Worm (Caenorhabditis elegans): ENCODE data around the gene cdc-42.

Gene cdc-42

ce11 chrII:7623466-7623865 is 7.2 kb downstream of the cdc-42 start (continued):
- TF ChIP-seq lin-15B (tag; optimal IDR thresholded peaks at IDR 0.05) (no peak), T26A8.4 (GFP tag; IDR thresholded peaks at IDR 0.05) (0 out of 2 replicates have a peak, but pooled peaks have one; percentile 42), hlh-11 (tag; optimal IDR thresholded peaks at IDR 0.05) (peak; percentile 80), madf-5 (GFP tag; IDR thresholded peaks at IDR 0.05) (no peak), saeg-2 (GFP tag; IDR thresholded peaks at IDR 0.05) (no peak), dmd-6 (GFP tag; IDR thresholded peaks at IDR 0.05) (peak; percentile 51; the same call in 1 of the 2 replicates), dmd-8 (GFP tag; IDR thresholded peaks at IDR 0.05) (0 out of 2 replicates have a peak, but pooled peaks have one; percentile 15), daf-16 (GFP tag; optimal IDR thresholded peaks at IDR 0.05) (peak in 1 of 2 experiments; percentile 25), daf-16 (tag; optimal IDR thresholded peaks at IDR 0.05) (peak; percentile 68)

DNA sequence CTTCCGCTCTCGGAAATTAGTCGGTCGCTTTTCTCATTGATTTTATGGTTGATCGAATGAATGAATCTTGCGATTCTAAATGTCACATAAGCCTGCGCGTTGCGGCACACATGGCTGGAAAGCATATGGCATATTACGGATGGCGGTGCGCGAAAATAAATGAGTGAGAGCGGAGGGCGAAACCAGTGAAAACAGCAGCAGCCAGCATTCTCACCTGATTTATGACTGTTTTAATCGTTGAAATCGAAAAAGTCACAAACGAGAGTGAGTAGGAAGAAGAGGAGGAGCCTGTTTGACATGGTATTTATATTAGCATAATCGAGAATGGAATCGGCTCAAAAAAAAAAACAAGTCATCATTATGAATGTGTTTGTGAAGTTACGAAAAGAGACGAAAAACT is 8.0 kb downstream of the cdc-42 start:
- no peak for TF ChIP-seq dve-1 (tag; optimal IDR thresholded peaks at IDR 0.05; ENCODE audit: insufficient read depth)
- TF ChIP-seq duxl-1 (tag; optimal IDR thresholded peaks at IDR 0.05; ENCODE audit: poor library complexity): no peak
- no peak for TF ChIP-seq gei-8 (GFP tag; optimal IDR thresholded peaks at IDR 0.05)
- no peak for TF ChIP-seq unc-130 (GFP tag; optimal IDR thresholded peaks at IDR 0.05)
- TF ChIP-seq pha-4 (GFP tag; IDR thresholded peaks at IDR 0.05): no peak
- no peak for TF ChIP-seq pha-4 (tag; optimal IDR thresholded peaks at IDR 0.05)
- no peak for TF ChIP-seq ztf-11 (tag; optimal IDR thresholded peaks at IDR 0.05)
- TF ChIP-seq lin-13 (GFP tag; optimal IDR thresholded peaks at IDR 0.05): no peak
- no peak for TF ChIP-seq mep-1 (tag; optimal IDR thresholded peaks at IDR 0.05)
- no peak for TF ChIP-seq lsy-2 (tag; optimal IDR thresholded peaks at IDR 0.05)
- no peak for TF ChIP-seq nhr-48 (tag; optimal IDR thresholded peaks at IDR 0.05)
- no peak for TF ChIP-seq zag-1 (tag; optimal IDR thresholded peaks at IDR 0.05)
- no peak for TF ChIP-seq Y105C5A.15 (GFP tag; IDR thresholded peaks at IDR 0.05)
- no peak for TF ChIP-seq F37D6.2 (tag; optimal IDR thresholded peaks at IDR 0.05)
- no peak for TF ChIP-seq dpl-1 (GFP tag; optimal IDR thresholded peaks at IDR 0.05)
- TF ChIP-seq unc-39 (tag; optimal IDR thresholded peaks at IDR 0.05): no peak
- TF ChIP-seq lin-1 (GFP tag; IDR thresholded peaks at IDR 0.05): no peak
- TF ChIP-seq zip-11 (GFP tag; IDR thresholded peaks at IDR 0.05): no peak
- TF ChIP-seq pqm-1 (tag; optimal IDR thresholded peaks at IDR 0.05): no peak

- no peak for TF ChIP-seq dpl-1 (GFP tag; optimal IDR thresholded peaks at IDR 0.05)
- TF ChIP-seq hlh-30 (tag; optimal IDR thresholded peaks at IDR 0.05; ENCODE audit: insufficient read depth): no peak
- TF ChIP-seq vab-7 (GFP tag; IDR thresholded peaks at IDR 0.05): 0 out of 2 replicates have a peak, but pooled peaks have one; percentile 30
- TF ChIP-seq nhr-76 (tag; optimal IDR thresholded peaks at IDR 0.05): no peak
- TF ChIP-seq R02D3.7 (tag; optimal IDR thresholded peaks at IDR 0.05): no peak
- TF ChIP-seq nhr-28 (tag; optimal IDR thresholded peaks at IDR 0.05): no peak
- TF ChIP-seq T26A8.4 (GFP tag; IDR thresholded peaks at IDR 0.05): no peak
- TF ChIP-seq ces-1 (GFP tag; optimal IDR thresholded peaks at IDR 0.05): peak; percentile 25
- peak in 1 of 2 experiments; percentile 49 for TF ChIP-seq unc-62 (GFP tag; optimal IDR thresholded peaks at IDR 0.05 in 1 of 2)
- no peak for TF ChIP-seq unc-62 (tag; optimal IDR thresholded peaks at IDR 0.05)
- TF ChIP-seq egl-43 (GFP tag; IDR thresholded peaks at IDR 0.05): 0 out of 2 replicates have a peak, but pooled peaks have one; percentile 31
Observed at ce11 chrII:7624995-7625394, 8.7 kb downstream of the cdc-42 start.

ce11 chrII:7628640-7629039 is 12.4 kb downstream of the cdc-42 start:
- TF ChIP-seq hlh-30 (tag; optimal IDR thresholded peaks at IDR 0.05; ENCODE audit: insufficient read depth) (peak; percentile 53), mxl-3 (GFP tag; optimal IDR thresholded peaks at IDR 0.05) (peak; percentile 21), skn-1 (tag; optimal IDR thresholded peaks at IDR 0.05) (no peak)

All from whole organism, L4 larva.